Fruit fly (Drosophila melanogaster) Kc167 (cell line): ENCODE data around the gene Prx3.

Experiments
- h ChIP-seq: fragments of >200 bp; optimal IDR thresholded peaks from 3 replicates; lab custom pipeline; 2018; ENCODE audit warnings: missing external identifiers
- psq ChIP-seq: fragments of >200 bp; optimal IDR thresholded peaks from 2 replicates; lab custom pipeline; 2017; ENCODE audit warnings: missing external identifiers
- ttk ChIP-seq: sonication (Bioruptor generic); optimal IDR thresholded peaks from 2 replicates; lab custom pipeline; 2017; ENCODE audit warnings: missing external identifiers

The Prx3 gene

DNA sequence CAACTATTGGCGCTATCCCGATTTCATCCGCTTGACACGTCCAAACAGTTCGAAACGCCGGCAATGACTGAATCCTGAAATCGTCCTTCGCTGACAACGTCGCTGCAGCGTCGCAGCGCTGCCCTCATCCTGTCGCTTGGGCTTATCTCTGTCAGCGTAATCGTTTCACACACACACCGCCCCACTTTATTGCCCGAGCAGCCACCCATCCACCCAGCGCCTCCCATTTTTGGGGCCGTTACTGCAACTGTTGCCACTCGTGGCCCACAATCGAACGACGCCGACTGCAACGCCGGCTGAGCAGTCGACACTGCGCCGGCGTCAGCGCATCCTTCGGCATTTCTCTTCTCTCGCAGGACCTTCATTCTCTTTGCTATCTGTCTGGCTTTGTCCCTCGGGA is 40.7 kb downstream of the Prx3 start, which contains the start of gene Dscam3:
TSS of gene Dscam3 (minus strand) at position 69 of the 400 bp plus-strand sequence.
- TF ChIP-seq h (lab: Kevin White, UChicago), result no peak
- no peak for TF ChIP-seq psq (lab: Kevin White, UChicago)

DNA sequence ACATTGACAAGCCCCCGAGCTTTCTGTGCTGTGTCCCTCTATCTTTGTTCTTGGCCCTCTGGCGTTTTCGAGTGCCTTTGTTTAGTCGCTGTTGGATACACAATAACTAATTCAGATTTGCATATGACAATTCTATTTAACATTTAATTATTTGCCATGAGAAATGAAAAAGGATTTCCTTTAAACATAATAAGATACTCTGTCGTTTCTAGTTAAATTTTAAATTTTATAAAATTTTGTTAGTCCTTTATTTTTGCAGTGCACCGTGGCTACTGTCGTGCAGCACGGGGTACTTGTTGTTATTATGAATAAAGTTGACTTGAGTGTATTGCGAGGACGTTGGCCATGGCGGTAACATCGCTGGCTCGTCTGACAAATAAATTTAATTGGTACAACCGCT is 43.5 kb downstream of the Prx3 start:
- no peak for TF ChIP-seq psq (lab: Kevin White, UChicago)

DNA sequence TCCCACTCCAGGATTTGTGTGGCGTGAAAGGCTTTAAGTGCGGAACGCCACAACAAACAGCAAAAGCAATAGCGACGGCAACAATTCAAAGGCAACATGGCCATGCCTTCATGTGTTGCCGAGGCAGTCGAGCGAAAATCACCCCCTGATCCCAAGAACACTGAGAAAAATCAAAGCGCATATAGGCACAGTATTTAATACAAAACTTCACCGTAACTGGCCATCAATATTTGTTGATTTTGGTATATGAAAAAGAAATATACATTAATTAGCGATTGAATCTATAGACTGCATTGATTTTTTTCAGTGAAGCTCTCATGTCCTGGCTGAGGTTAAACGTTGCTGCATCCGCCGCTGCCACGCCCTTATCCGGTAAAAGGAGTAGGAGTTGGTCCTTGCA is 45.2 kb downstream of the Prx3 start:
- TF ChIP-seq ttk (lab: Kevin White, UChicago) (no peak), h (lab: Kevin White, UChicago) (no peak)
